Fruit fly (Drosophila melanogaster) whole organism, embryonic: ENCODE measurements around the gene CG18542.

ENCODE experiments used
- B-H1 ChIP-seq: fragments of 200-800 bp; sonication (Bioruptor generic); IDR thresholded peaks from 3 replicates; pipeline ENCODE4 v1.3.6; 2022; ENCODE audit warnings: missing biosample characterization, missing genetic modification characterization
- B-H2 ChIP-seq: fragments of 200-800 bp; sonication (Bioruptor generic); optimal IDR thresholded peaks from 2 replicates; lab custom pipeline; 2018; ENCODE audit warnings: missing biosample characterization, mild to moderate bottlenecking, missing genetic modification characterization
- C15 ChIP-seq: fragments of 200-800 bp; sonication (Bioruptor generic); IDR thresholded peaks from 3 replicates; pipeline ENCODE4 v1.3.6; 2022; ENCODE audit warnings: missing biosample characterization, missing genetic modification characterization
- CG12299 ChIP-seq: fragments of 200-800 bp; sonication (Bioruptor generic); optimal IDR thresholded peaks from 2 replicates; lab custom pipeline; 2018; ENCODE audit warnings: missing biosample characterization, mild to moderate bottlenecking, missing genetic modification characterization
- CG13287 ChIP-seq: fragments of 200-800 bp; sonication (Bioruptor generic); IDR thresholded peaks from 2 replicates; pipeline ENCODE4 v1.3.6; 2022; ENCODE audit warnings: missing biosample characterization, missing genetic modification characterization; ENCODE audit not compliant: partially characterized antibody
- CG13424 ChIP-seq: fragments of 200-800 bp; sonication (Bioruptor generic); optimal IDR thresholded peaks from 2 replicates; lab custom pipeline; 2019; ENCODE audit warnings: missing biosample characterization, mild to moderate bottlenecking, missing genetic modification characterization, moderate library complexity
- CG15601 ChIP-seq: fragments of 200-800 bp; sonication (Bioruptor generic); optimal IDR thresholded peaks from 3 replicates; lab custom pipeline; 2019; ENCODE audit warnings: missing biosample characterization, mild to moderate bottlenecking, missing genetic modification characterization, moderate library complexity
- CG15696 ChIP-seq: fragments of 200-800 bp; sonication (Bioruptor generic); optimal IDR thresholded peaks from 2 replicates; lab custom pipeline; 2019; ENCODE audit warnings: missing biosample characterization, mild to moderate bottlenecking, missing genetic modification characterization, moderate library complexity
- CG18011 ChIP-seq: fragments of 200-800 bp; sonication (Bioruptor generic); optimal IDR thresholded peaks from 2 replicates; lab custom pipeline; 2017; ENCODE audit warnings: missing biosample characterization, missing genetic modification characterization, mild to moderate bottlenecking, moderate library complexity, missing genotype
- CG32532 ChIP-seq: fragments of 200-800 bp; sonication (Bioruptor generic); IDR thresholded peaks from 2 replicates; pipeline ENCODE4 v1.3.6; 2022; ENCODE audit warnings: missing biosample characterization, missing genetic modification characterization
- CG43689 ChIP-seq: fragments of 200-800 bp; sonication (Bioruptor generic); IDR thresholded peaks from 2 replicates; pipeline ENCODE4 v1.3.6; 2022; ENCODE audit warnings: missing biosample characterization, missing genetic modification characterization
- CG5953 ChIP-seq: fragments of 200-800 bp; sonication (Bioruptor generic); IDR thresholded peaks from 2 replicates; pipeline ENCODE4 v1.3.6; 2022; ENCODE audit warnings: missing biosample characterization, missing genetic modification characterization
- CG8290 ChIP-seq, 3 experiments: fragments of 200-800 bp; sonication (Bioruptor generic); optimal IDR thresholded peaks; 2 replicates each; lab custom pipeline; 2016 to 2019; ENCODE audit warnings: missing biosample characterization in 3 of 3, missing genetic modification characterization in 3 of 3, mild to moderate bottlenecking in 2 of 3, moderate library complexity in 1 of 3
- CG9437 ChIP-seq: fragments of 200-800 bp; sonication (Bioruptor generic); optimal IDR thresholded peaks from 2 replicates; lab custom pipeline; 2018; ENCODE audit warnings: missing biosample characterization, mild to moderate bottlenecking, missing genetic modification characterization
- CG9876 ChIP-seq: fragments of 200-800 bp; sonication (Bioruptor generic); optimal IDR thresholded peaks from 2 replicates; lab custom pipeline; 2016; ENCODE audit warnings: missing biosample characterization, missing genetic modification characterization
- CG9932 ChIP-seq: fragments of 200-800 bp; sonication (Bioruptor generic); IDR thresholded peaks from 2 replicates; pipeline ENCODE4 v1.3.6; 2022; ENCODE audit warnings: missing biosample characterization, missing genetic modification characterization
- D19B ChIP-seq: fragments of 200-800 bp; sonication (Bioruptor generic); optimal IDR thresholded peaks from 2 replicates; lab custom pipeline; 2017; ENCODE audit warnings: missing biosample characterization, mild to moderate bottlenecking, missing genetic modification characterization
- Dek ChIP-seq: fragments of 200-800 bp; sonication (Bioruptor generic); optimal IDR thresholded peaks from 3 replicates; lab custom pipeline; 2019; ENCODE audit warnings: missing biosample characterization, mild to moderate bottlenecking, missing genetic modification characterization, moderate library complexity
- Doc2 ChIP-seq: fragments of 200-800 bp; sonication (Bioruptor generic); IDR thresholded peaks from 2 replicates; pipeline ENCODE4 v1.3.6; 2022; ENCODE audit warnings: missing biosample characterization, missing genetic modification characterization
- Dp ChIP-seq: fragments of 200-800 bp; sonication (Bioruptor generic); optimal IDR thresholded peaks from 2 replicates; lab custom pipeline; 2018; ENCODE audit warnings: missing biosample characterization, mild to moderate bottlenecking, missing genetic modification characterization, moderate library complexity
- Hsf ChIP-seq: fragments of 200-800 bp; sonication (Bioruptor generic); optimal IDR thresholded peaks from 3 replicates; lab custom pipeline; 2016; ENCODE audit warnings: missing biosample characterization, missing genetic modification characterization
- MTF-1 ChIP-seq: fragments of 200-800 bp; sonication (Bioruptor generic); optimal IDR thresholded peaks from 2 replicates; lab custom pipeline; 2018; ENCODE audit warnings: missing biosample characterization, mild to moderate bottlenecking, missing genetic modification characterization, borderline replicate concordance
- Med ChIP-seq: fragments of 200-800 bp; sonication (Bioruptor generic); peaks from one replicate; lab custom pipeline; 2016; ENCODE audit warnings: missing biosample characterization, missing genetic modification characterization, mild to moderate bottlenecking, inconsistent platforms, moderate library complexity
- Myb ChIP-seq: fragments of 200-800 bp; sonication (Bioruptor generic); optimal IDR thresholded peaks from 2 replicates; lab custom pipeline; 2016; ENCODE audit warnings: missing biosample characterization, missing genetic modification characterization
- Six4 ChIP-seq: fragments of 200-800 bp; sonication (Bioruptor generic); optimal IDR thresholded peaks from 2 replicates; lab custom pipeline; 2016; ENCODE audit warnings: missing biosample characterization, missing genetic modification characterization
- Sox102F ChIP-seq: fragments of 200-800 bp; sonication (Bioruptor generic); optimal IDR thresholded peaks from 2 replicates; lab custom pipeline; 2018; ENCODE audit warnings: missing biosample characterization, mild to moderate bottlenecking, missing genetic modification characterization, moderate library complexity
- Spps ChIP-seq: fragments of 200-800 bp; sonication (Bioruptor generic); optimal IDR thresholded peaks from 2 replicates; lab custom pipeline; 2018; ENCODE audit warnings: missing biosample characterization, mild to moderate bottlenecking, missing genetic modification characterization
- Xbp1 ChIP-seq: fragments of 200-800 bp; sonication (Bioruptor generic); optimal IDR thresholded peaks from 3 replicates; lab custom pipeline; 2016; ENCODE audit warnings: missing biosample characterization, mild to moderate bottlenecking, missing genetic modification characterization
- ara ChIP-seq: fragments of 200-800 bp; sonication (Bioruptor generic); IDR thresholded peaks from 2 replicates; pipeline ENCODE4 v1.3.6; 2022; ENCODE audit warnings: missing biosample characterization, missing genetic modification characterization
- ash1 ChIP-seq: fragments of 200-800 bp; sonication (Bioruptor generic); optimal IDR thresholded peaks from 2 replicates; lab custom pipeline; 2018; ENCODE audit warnings: missing biosample characterization, mild to moderate bottlenecking, missing genetic modification characterization
- chinmo ChIP-seq: fragments of 200-800 bp; sonication (Bioruptor generic); IDR thresholded peaks from 4 replicates; pipeline ENCODE4 v1.3.6; 2022; ENCODE audit warnings: missing biosample characterization, missing genetic modification characterization; ENCODE audit not compliant: partially characterized antibody
- esg ChIP-seq: fragments of 200-800 bp; sonication (Bioruptor generic); conservative IDR thresholded peaks from 2 replicates; pipeline ENCODE4 v1.3.6; 2022; ENCODE audit warnings: missing biosample characterization, missing genetic modification characterization
- exex ChIP-seq: fragments of 200-800 bp; sonication (Bioruptor generic); optimal IDR thresholded peaks from 4 replicates; lab custom pipeline; 2018; ENCODE audit warnings: missing biosample characterization, mild to moderate bottlenecking, missing genetic modification characterization, moderate library complexity
- fd64A ChIP-seq: fragments of 200-800 bp; sonication (Bioruptor generic); optimal IDR thresholded peaks from 3 replicates; lab custom pipeline; 2018; ENCODE audit warnings: missing biosample characterization, mild to moderate bottlenecking, missing genetic modification characterization
- gcm2 ChIP-seq: fragments of 200-800 bp; sonication (Bioruptor generic); optimal IDR thresholded peaks from 2 replicates; lab custom pipeline; 2016; ENCODE audit warnings: missing biosample characterization, missing genetic modification characterization
- gfzf ChIP-seq: fragments of 200-800 bp; sonication (Bioruptor generic); optimal IDR thresholded peaks from 2 replicates; lab custom pipeline; 2016; ENCODE audit warnings: missing biosample characterization, mild to moderate bottlenecking, missing genetic modification characterization, moderate library complexity
- gt ChIP-seq: fragments of 200-800 bp; sonication (Bioruptor generic); IDR thresholded peaks from 2 replicates; pipeline ENCODE4 v1.3.6; 2022; ENCODE audit warnings: missing biosample characterization, missing genetic modification characterization
- ham ChIP-seq: fragments of 200-800 bp; sonication (Bioruptor generic); IDR thresholded peaks from 2 replicates; pipeline ENCODE4 v1.3.6; 2022; ENCODE audit warnings: missing biosample characterization, missing genetic modification characterization
- lab ChIP-seq: fragments of 200-800 bp; sonication (Bioruptor generic); optimal IDR thresholded peaks from 3 replicates; lab custom pipeline; 2017; ENCODE audit warnings: missing biosample characterization, missing genetic modification characterization, mild to moderate bottlenecking, moderate library complexity, missing genetic modification reagents
- mld ChIP-seq: fragments of 200-800 bp; sonication (Bioruptor generic); IDR thresholded peaks from 3 replicates; pipeline ENCODE4 v1.3.6; 2022; ENCODE audit warnings: missing biosample characterization, missing genetic modification characterization; ENCODE audit not compliant: partially characterized antibody
- nau ChIP-seq: fragments of 200-800 bp; sonication (Bioruptor generic); optimal IDR thresholded peaks from 3 replicates; lab custom pipeline; 2017; ENCODE audit warnings: missing biosample characterization, mild to moderate bottlenecking, missing genetic modification characterization, missing genetic modification reagents
- onecut ChIP-seq: fragments of 200-800 bp; sonication (Bioruptor generic); IDR thresholded peaks from 2 replicates; pipeline ENCODE4 v1.3.6; 2022; ENCODE audit warnings: missing biosample characterization, missing genetic modification characterization
- ro ChIP-seq: fragments of 200-800 bp; sonication (Bioruptor generic); IDR thresholded peaks from 2 replicates; pipeline ENCODE4 v1.3.6; 2022; ENCODE audit warnings: missing biosample characterization, missing genetic modification characterization
- sens ChIP-seq: fragments of 200-800 bp; sonication (Bioruptor generic); peaks from one replicate; lab custom pipeline; 2016; ENCODE audit warnings: missing biosample characterization, missing genetic modification characterization
- sens-2 ChIP-seq: fragments of 200-800 bp; sonication (Bioruptor generic); IDR thresholded peaks from 2 replicates; pipeline ENCODE4 v1.3.6; 2022; ENCODE audit warnings: missing biosample characterization, missing genetic modification characterization
- slbo ChIP-seq: fragments of 200-800 bp; sonication (Bioruptor generic); IDR thresholded peaks from 2 replicates; pipeline ENCODE4 v1.3.6; 2022; ENCODE audit warnings: missing biosample characterization, missing genetic modification characterization
- slou ChIP-seq: fragments of 200-800 bp; sonication (Bioruptor generic); optimal IDR thresholded peaks from 3 replicates; lab custom pipeline; 2016; ENCODE audit warnings: missing biosample characterization, missing genetic modification characterization
- trem ChIP-seq: fragments of 200-800 bp; optimal IDR thresholded peaks from 3 replicates; lab custom pipeline; 2019; ENCODE audit warnings: missing biosample characterization, mild to moderate bottlenecking, missing genetic modification characterization, moderate library complexity
- tup ChIP-seq: fragments of 200-800 bp; sonication (Bioruptor generic); optimal IDR thresholded peaks from 2 replicates; lab custom pipeline; 2016; ENCODE audit warnings: missing biosample characterization, mild to moderate bottlenecking, missing genetic modification characterization, moderate library complexity
- unc-4 ChIP-seq: fragments of 200-800 bp; sonication (Bioruptor generic); IDR thresholded peaks from 2 replicates; pipeline ENCODE4 v1.3.6; 2022; ENCODE audit warnings: missing biosample characterization, missing genetic modification characterization; ENCODE audit not compliant: partially characterized antibody
- vnd ChIP-seq: fragments of 200-800 bp; sonication (Bioruptor generic); IDR thresholded peaks from 3 replicates; pipeline ENCODE4 v1.3.6; 2022; ENCODE audit warnings: missing biosample characterization, missing genetic modification characterization; ENCODE audit not compliant: partially characterized antibody

Gene CG18542

DNA sequence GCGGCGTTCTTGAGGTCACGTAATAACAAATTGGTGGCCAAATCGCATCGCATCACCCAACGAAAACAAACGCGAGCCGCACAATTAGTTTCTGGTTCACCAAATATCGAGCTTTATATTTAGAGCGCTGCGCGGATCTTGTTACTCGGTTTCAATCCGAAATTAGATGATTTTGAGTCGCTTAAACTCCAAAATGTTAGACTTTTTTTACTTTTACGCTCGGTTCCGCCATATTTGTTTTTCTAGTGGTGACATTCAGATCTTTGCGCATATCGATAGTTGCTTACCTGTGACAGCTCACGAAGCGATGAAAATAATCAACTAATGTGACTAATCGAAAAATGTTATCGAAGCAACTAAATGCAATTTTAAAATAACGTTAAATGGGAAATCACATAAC is 48.2 kb upstream of the CG18542 start, which contains the start of gene Scm (continued):
- TF ChIP-seq nau (no peak), ara (no peak), B-H2 (GFP tag; lab: Kevin White, UChicago) (no peak), sens (GFP tag; lab: Kevin White, UChicago) (peak; percentile 76), CG15696 (tag; lab: Kevin White, UChicago) (no peak), ham (GFP tag; lab: Robert Waterston, UW) (no peak), CG9932 (no peak), MTF-1 (GFP tag; lab: Kevin White, UChicago) (no peak), vnd (GFP tag; lab: Robert Waterston, UW) (peak; percentile 78), Sox102F (no peak), Six4 (no peak), B-H1 (GFP tag; lab: Robert Waterston, UW) (no peak), esg (GFP tag; lab: Robert Waterston, UW) (no peak), trem (peak; percentile 72), mld (peak; percentile 51; the same call in 1 of the 3 replicates), ash1 (no peak), gcm2 (no peak), Med (peak; percentile 58), Xbp1 (GFP tag; lab: Kevin White, UChicago) (peak; percentile 19), slbo (GFP tag; lab: Robert Waterston, UW) (no peak), CG12299 (peak; percentile 23), tup (GFP tag; lab: Kevin White, UChicago) (no peak), CG32532 (no peak), Myb (peak; percentile 94), chinmo (GFP tag; lab: Robert Waterston, UW) (peak; percentile 78; the same call in 1 of the 4 replicates), CG43689 (GFP tag; lab: Robert Waterston, UW) (no peak), ro (GFP tag; lab: Robert Waterston, UW) (no peak), onecut (GFP tag; lab: Robert Waterston, UW) (no peak), fd64A (GFP tag; lab: Kevin White, UChicago) (no peak), CG5953 (GFP tag; lab: Robert Waterston, UW) (no peak), C15 (GFP tag; lab: Robert Waterston, UW) (no peak), Dp (peak; percentile 69), Spps (no peak), slou (GFP tag; lab: Kevin White, UChicago) (no peak), CG8290 (GFP tag; optimal IDR thresholded peaks at IDR 0.05; lab: Kevin White, UChicago) (peak; percentile 48), CG8290 (tag; optimal IDR thresholded peaks at IDR 0.05; lab: Kevin White, UChicago) (no peak), gfzf (GFP tag; lab: Kevin White, UChicago) (peak; percentile 37), CG18011 (no peak), gt (GFP tag; lab: Robert Waterston, UW) (no peak), unc-4 (GFP tag; lab: Robert Waterston, UW) (peak; percentile 92), CG13424 (tag; lab: Kevin White, UChicago) (peak; percentile 3), sens-2 (no peak), Dek (tag; lab: Kevin White, UChicago) (no peak), CG9876 (GFP tag; lab: Kevin White, UChicago) (peak; percentile 1), Hsf (GFP tag; lab: Kevin White, UChicago) (no peak), CG9437 (GFP tag; lab: Kevin White, UChicago) (peak; percentile 91), lab (GFP tag; lab: Kevin White, UChicago) (no peak), CG13287 (GFP tag; lab: Robert Waterston, UW) (peak; percentile 97), Doc2 (GFP tag; lab: Robert Waterston, UW) (no peak), CG15601 (tag; lab: Kevin White, UChicago) (peak; percentile 28), exex (tag; lab: Kevin White, UChicago) (peak; percentile 22), D19B (GFP tag; lab: Kevin White, UChicago) (no peak)
